Comparison of ENCODE assay signal across 1 fruit fly cellular context in genomic region chr2L:7219172-7219571, dm6.
TF ChIP-seq lines count a peak whose summit lies in the region.

No protein-coding gene starts in this region.

TF ChIP-seq in whole organism, embryonic, 481 proteins besides CTCF, POLR2A, EP300 and RAD21 (continued from another document):
- TF ChIP-seq cato (GFP tag; optimal IDR thresholded peaks at IDR 0.05; lab: Kevin White, UChicago; ENCODE audit: borderline replicate concordance) (no peak), B-H2 (GFP tag; optimal IDR thresholded peaks at IDR 0.05; lab: Kevin White, UChicago) (no peak), mam (GFP tag; optimal IDR thresholded peaks at IDR 0.05; lab: Kevin White, UChicago) (no peak), CG4360 (GFP tag; IDR thresholded peaks at IDR 0.05; lab: Robert Waterston, UW) (peak; percentile 73), sr (GFP tag; IDR thresholded peaks at IDR 0.05; lab: Robert Waterston, UW) (peak; percentile 46; the same call in 1 of the 3 replicates), CG7786 (GFP tag; optimal IDR thresholded peaks at IDR 0.05; lab: Kevin White, UChicago) (no peak), dati (GFP tag; IDR thresholded peaks at IDR 0.05; lab: Robert Waterston, UW) (no peak), Med (GFP tag; lab: Kevin White, UChicago) (no peak), CG12391 (tag; optimal IDR thresholded peaks at IDR 0.05; lab: Kevin White, UChicago) (peak; percentile 8), CG6791 (GFP tag; IDR thresholded peaks at IDR 0.05; lab: Robert Waterston, UW; ENCODE audit: partially characterized antibody) (no peak)
